Worm (Caenorhabditis elegans): Measurements from ENCODE around the gene ZK1098.9.

ce11 chrIII:9542280-9542679 is 1.9 kb upstream of the ZK1098.9 start, which contains the start of gene mut-7:
- TF ChIP-seq flt-1 (GFP tag; IDR thresholded peaks at IDR 0.05) (no peak), cog-1 (tag; optimal IDR thresholded peaks at IDR 0.05) (no peak), med-1 (GFP tag; optimal IDR thresholded peaks at IDR 0.05; ENCODE audit: insufficient read depth) (no peak), klf-2 (GFP tag; conservative IDR thresholded peaks at IDR 0.05) (no peak), ref-1 (GFP tag; conservative IDR thresholded peaks at IDR 0.05) (no peak), T22C8.4 (GFP tag; IDR thresholded peaks at IDR 0.05) (no peak)

Measured in whole organism, midembryonic.